Worm (Caenorhabditis elegans) whole organism, L4 larva: ENCODE measurements around the gene K02E7.4.

Source experiments
- aha-1 ChIP-seq: fragments of 150-350 bp; peaks from one replicate; lab custom pipeline; 2014; ENCODE audit warnings: missing biosample characterization, missing genetic modification characterization
- ama-1 ChIP-seq: fragments of 150-350 bp; optimal IDR thresholded peaks from 2 replicates; lab custom pipeline; 2014; ENCODE audit warnings: inconsistent platforms, mixed read lengths
- ceh-20 ChIP-seq: fragments of 200-800 bp; sonication (Bioruptor generic); IDR thresholded peaks from 2 replicates; pipeline ENCODE4 v1.3.6; 2022; ENCODE audit warnings: missing genetic modification reagents, missing genetic modification characterization, missing compliant biosample characterization
- duxl-1 ChIP-seq: sonication (generic microtip); optimal IDR thresholded peaks from 2 replicates; lab custom pipeline; 2016; ENCODE audit warnings: mild to moderate bottlenecking, missing genetic modification characterization, moderate library complexity, missing compliant biosample characterization; ENCODE audit not compliant: poor library complexity
- hif-1 ChIP-seq, 2 experiments: sonication (generic microtip); optimal IDR thresholded peaks; 2 replicates each; lab custom pipeline; 2016 to 2017; ENCODE audit warnings: missing compliant biosample characterization in 2 of 2, missing genetic modification characterization in 2 of 2, missing genetic modification reagents in 2 of 2, missing genotype in 2 of 2, mild to moderate bottlenecking in 1 of 2
- madf-9 ChIP-seq: fragments of 200-800 bp; sonication (Bioruptor generic); conservative IDR thresholded peaks from 2 replicates; pipeline ENCODE4 v1.3.6; 2022; ENCODE audit warnings: missing genetic modification reagents, missing genetic modification characterization, missing compliant biosample characterization
- nhr-76 ChIP-seq: fragments of 150-350 bp; optimal IDR thresholded peaks from 2 replicates; lab custom pipeline; 2014; ENCODE audit warnings: missing biosample characterization, missing genetic modification characterization
- zfp-3 ChIP-seq: fragments of 200-800 bp; sonication (Bioruptor generic); conservative IDR thresholded peaks from 2 replicates; pipeline ENCODE4 v1.3.6; 2022; ENCODE audit warnings: missing genetic modification reagents, missing genetic modification characterization, missing compliant biosample characterization

DNA sequence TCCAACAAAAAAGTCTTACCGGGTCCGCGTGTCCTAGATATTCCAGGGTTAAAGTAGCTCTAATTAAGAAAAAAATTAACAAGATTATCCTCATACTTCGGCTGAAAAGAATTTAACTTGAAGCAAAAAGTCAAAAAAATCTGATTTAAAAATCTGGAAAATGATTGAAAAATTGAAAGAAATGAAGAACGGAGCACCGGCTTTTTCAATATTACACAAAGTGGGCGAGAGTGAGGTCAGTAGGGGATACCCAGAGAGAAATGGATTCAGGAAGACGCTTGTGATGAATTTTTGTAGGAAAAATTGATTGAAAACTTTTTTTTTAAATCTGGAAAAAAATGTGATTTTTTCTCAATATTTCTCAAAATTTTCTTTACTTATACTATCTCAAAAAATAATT is 28.5 kb downstream of the K02E7.4 start, which contains the start of gene pho-14:
- TF ChIP-seq ceh-20 (GFP tag; lab: Robert Waterston, UW) (no peak), madf-9 (no peak), duxl-1 (tag; lab: Kevin White, UChicago) (no peak), ama-1 (no peak), nhr-76 (no peak), zfp-3 (GFP tag; lab: Robert Waterston, UW) (no peak), aha-1 (tag; lab: Kevin White, UChicago) (no peak), hif-1 (tag; optimal IDR thresholded peaks at IDR 0.05; lab: Kevin White, UChicago) (no peak)
